Fruit fly (Drosophila melanogaster): ENCODE results near the gene CG7512.

The CG7512 gene

DNA sequence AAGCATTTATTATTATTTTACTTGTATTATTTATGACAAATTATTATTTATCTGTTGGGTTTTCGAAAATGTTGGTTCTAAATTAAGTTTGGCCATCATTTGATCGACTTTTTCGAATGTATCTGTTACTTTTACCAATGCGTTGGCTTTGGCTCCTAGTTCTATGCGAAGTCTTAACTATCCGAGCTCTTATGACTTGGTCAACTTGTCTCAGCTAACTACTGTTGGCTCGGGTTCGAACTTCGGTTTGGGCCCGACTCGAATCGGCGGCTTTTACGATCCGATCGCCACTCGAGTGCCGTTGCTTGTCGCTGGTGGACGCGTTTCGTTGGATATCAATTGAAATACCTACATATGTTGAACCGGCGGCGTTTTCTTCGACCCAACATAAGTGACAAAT, at the start of gene CG7512:
Gene CG7512, plus strand, starts transcription at position 301 of the 400 bp plus-strand sequence.
- no peak for TF ChIP-seq Ets98B (GFP tag; IDR thresholded peaks at IDR 0.05)
- TF ChIP-seq CG10348 (GFP tag; IDR thresholded peaks at IDR 0.05): no peak
- TF ChIP-seq CG9948 (tag; optimal IDR thresholded peaks at IDR 0.05): no peak
- TF ChIP-seq Snoo (tag; optimal IDR thresholded peaks at IDR 0.05): no peak
- no peak for TF ChIP-seq CG34367 (tag; optimal IDR thresholded peaks at IDR 0.05)
- TF ChIP-seq CG13204 (GFP tag; optimal IDR thresholded peaks at IDR 0.05): no peak
- TF ChIP-seq CG12605 (GFP tag; IDR thresholded peaks at IDR 0.05): no peak
- no peak for TF ChIP-seq fd96Ca (GFP tag; IDR thresholded peaks at IDR 0.05)
- TF ChIP-seq Pif1B (GFP tag; optimal IDR thresholded peaks at IDR 0.05): no peak
- TF ChIP-seq CG17806 (tag; optimal IDR thresholded peaks at IDR 0.05): no peak
- TF ChIP-seq EcR (GFP tag; optimal IDR thresholded peaks at IDR 0.05): no peak
- no peak for TF ChIP-seq CG8301 (tag; optimal IDR thresholded peaks at IDR 0.05)
- no peak for TF ChIP-seq Pif1A (GFP tag; optimal IDR thresholded peaks at IDR 0.05)
- no peak for TF ChIP-seq D1 (tag; optimal IDR thresholded peaks at IDR 0.05)
- no peak for TF ChIP-seq CG8159 (tag; optimal IDR thresholded peaks at IDR 0.05)
- no peak for TF ChIP-seq CG15710 (tag; optimal IDR thresholded peaks at IDR 0.05)
- TF ChIP-seq CG32121 (GFP tag; IDR thresholded peaks at IDR 0.05): no peak
- no peak for TF ChIP-seq CG4496 (GFP tag; IDR thresholded peaks at IDR 0.05)
- TF ChIP-seq rn (GFP tag; IDR thresholded peaks at IDR 0.05): no peak

DNA sequence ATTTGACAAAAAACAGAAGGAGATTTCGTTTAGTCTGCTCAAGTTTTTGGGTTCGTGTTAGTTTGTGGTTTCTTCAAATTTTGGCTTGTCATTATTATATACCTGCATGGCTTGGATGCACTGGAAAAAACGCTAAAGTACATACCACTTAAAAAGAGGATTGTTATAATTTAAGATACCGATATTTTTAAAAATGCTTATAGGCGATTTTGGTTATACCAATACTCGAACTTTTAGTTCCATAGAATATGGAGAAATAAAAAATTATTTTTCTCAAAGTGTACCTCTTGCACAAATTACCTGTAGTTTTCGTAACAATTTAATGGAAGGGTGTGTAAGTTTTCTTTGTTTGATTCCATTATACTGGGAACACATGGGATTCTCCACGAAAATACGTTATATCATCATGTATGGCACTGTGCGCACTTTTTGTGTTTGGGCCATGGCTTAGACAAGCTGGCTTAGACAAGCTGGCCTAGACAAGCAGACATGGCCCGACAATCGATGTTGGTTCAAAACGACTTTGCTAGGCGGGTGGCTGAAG, 48.1 kb upstream of the CG7512 start, which contains the start of gene Fum3:
Gene Fum3, minus strand, starts transcription at position 494 of the 544 bp plus-strand sequence.
- TF ChIP-seq Snoo (tag; optimal IDR thresholded peaks at IDR 0.05) (no peak), CG14655 (GFP tag; optimal IDR thresholded peaks at IDR 0.05) (no peak), CG8301 (tag; optimal IDR thresholded peaks at IDR 0.05) (no peak), CG15710 (tag; optimal IDR thresholded peaks at IDR 0.05) (no peak), Pif1A (GFP tag; optimal IDR thresholded peaks at IDR 0.05) (no peak), D1 (tag; optimal IDR thresholded peaks at IDR 0.05) (no peak), CG12605 (GFP tag; IDR thresholded peaks at IDR 0.05) (no peak), Pif1B (GFP tag; optimal IDR thresholded peaks at IDR 0.05) (no peak), CG13204 (GFP tag; optimal IDR thresholded peaks at IDR 0.05) (no peak), CG8159 (tag; optimal IDR thresholded peaks at IDR 0.05) (no peak), EcR (GFP tag; optimal IDR thresholded peaks at IDR 0.05) (no peak), CG17806 (tag; optimal IDR thresholded peaks at IDR 0.05) (no peak), rn (GFP tag; IDR thresholded peaks at IDR 0.05) (no peak), Ets98B (GFP tag; IDR thresholded peaks at IDR 0.05) (no peak), CG34367 (tag; optimal IDR thresholded peaks at IDR 0.05) (no peak), CG10348 (GFP tag; IDR thresholded peaks at IDR 0.05) (no peak), fd96Ca (GFP tag; IDR thresholded peaks at IDR 0.05) (no peak), CG9948 (tag; optimal IDR thresholded peaks at IDR 0.05) (no peak), gl (tag; optimal IDR thresholded peaks at IDR 0.05) (no peak), CG32121 (GFP tag; IDR thresholded peaks at IDR 0.05) (no peak)

DNA sequence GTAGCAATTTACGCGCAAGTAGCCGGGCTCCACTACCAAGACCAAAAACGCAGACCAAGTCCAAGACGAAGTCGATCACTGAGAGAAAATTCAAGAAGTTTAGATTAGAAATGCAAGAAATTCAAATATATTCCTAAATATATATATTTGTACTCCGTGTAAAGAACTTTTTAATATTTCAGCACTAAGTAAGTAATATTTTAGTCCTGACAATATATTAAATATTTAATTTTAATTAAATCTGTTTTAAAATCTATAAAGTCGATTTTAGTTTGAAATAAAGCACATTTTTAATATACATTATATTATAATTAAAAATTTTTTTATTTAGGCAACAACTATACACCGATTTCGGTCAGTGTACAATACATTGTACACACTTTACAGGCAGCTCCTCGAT, 46.5 kb upstream of the CG7512 start:
- TF ChIP-seq CG9948 (tag; optimal IDR thresholded peaks at IDR 0.05) (peak; percentile 56), CG4496 (GFP tag; IDR thresholded peaks at IDR 0.05) (no peak), CG8159 (tag; optimal IDR thresholded peaks at IDR 0.05) (peak; percentile 68), Pif1B (GFP tag; optimal IDR thresholded peaks at IDR 0.05) (no peak), CG14655 (GFP tag; optimal IDR thresholded peaks at IDR 0.05) (peak; percentile 21), EcR (GFP tag; optimal IDR thresholded peaks at IDR 0.05) (no peak), CG17806 (tag; optimal IDR thresholded peaks at IDR 0.05) (peak; percentile 34), CG13204 (GFP tag; optimal IDR thresholded peaks at IDR 0.05) (no peak), rn (GFP tag; IDR thresholded peaks at IDR 0.05) (no peak), CG15710 (tag; optimal IDR thresholded peaks at IDR 0.05) (peak; percentile 45), gl (tag; optimal IDR thresholded peaks at IDR 0.05) (no peak)

DNA sequence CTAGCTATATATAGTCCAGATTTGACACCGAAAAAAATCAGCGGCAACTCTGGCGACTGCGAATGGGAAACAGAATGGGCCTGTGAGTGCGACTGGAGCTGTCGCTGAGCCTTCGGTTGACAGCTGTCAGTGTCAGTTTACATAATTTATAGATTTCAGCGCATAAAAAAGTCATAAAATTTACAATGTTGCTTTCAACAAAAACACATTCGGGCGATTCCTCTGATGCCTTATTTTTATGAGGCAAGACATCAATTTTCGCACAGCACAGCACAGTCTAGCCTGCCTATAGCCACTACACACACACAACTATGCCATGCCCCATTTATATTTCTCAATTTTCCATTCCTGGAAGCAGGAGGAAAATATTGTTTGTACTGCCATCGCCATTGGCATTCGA, 41.1 kb upstream of the CG7512 start:
- TF ChIP-seq CG34367 (tag; optimal IDR thresholded peaks at IDR 0.05) (no peak), gl (tag; optimal IDR thresholded peaks at IDR 0.05) (no peak), fd96Ca (GFP tag; IDR thresholded peaks at IDR 0.05) (no peak), CG15710 (tag; optimal IDR thresholded peaks at IDR 0.05) (no peak), Snoo (tag; optimal IDR thresholded peaks at IDR 0.05) (no peak), CG8159 (tag; optimal IDR thresholded peaks at IDR 0.05) (no peak), CG8301 (tag; optimal IDR thresholded peaks at IDR 0.05) (no peak)

DNA sequence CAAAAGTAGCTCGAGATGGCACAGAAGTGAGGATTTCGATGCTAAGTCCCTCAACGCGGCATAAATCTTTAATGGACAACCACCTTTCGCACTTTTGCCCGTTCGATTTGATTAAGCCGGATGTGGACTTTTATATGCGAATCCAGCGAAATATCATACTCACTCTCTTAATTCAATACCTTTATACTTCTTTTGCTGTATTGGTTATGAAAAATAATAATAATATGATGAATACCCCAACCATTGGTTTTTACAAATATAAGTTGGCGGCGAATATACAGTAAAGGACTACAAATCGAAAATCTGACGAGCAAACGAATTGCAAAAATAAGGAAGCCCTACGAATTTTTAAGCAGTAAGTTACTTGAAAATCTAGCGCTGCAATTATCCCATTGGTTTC, 40.5 kb upstream of the CG7512 start, which contains the start of gene Vha16-3:
Gene Vha16-3, plus strand, starts transcription at position 301 of the 400 bp plus-strand sequence.
- no peak for TF ChIP-seq gl (tag; optimal IDR thresholded peaks at IDR 0.05)
- TF ChIP-seq Snoo (tag; optimal IDR thresholded peaks at IDR 0.05): no peak
- TF ChIP-seq CG8301 (tag; optimal IDR thresholded peaks at IDR 0.05): no peak
- no peak for TF ChIP-seq CG32121 (GFP tag; IDR thresholded peaks at IDR 0.05)
- no peak for TF ChIP-seq CG10348 (GFP tag; IDR thresholded peaks at IDR 0.05)
- no peak for TF ChIP-seq Pif1B (GFP tag; optimal IDR thresholded peaks at IDR 0.05)
- no peak for TF ChIP-seq CG14655 (GFP tag; optimal IDR thresholded peaks at IDR 0.05)

DNA sequence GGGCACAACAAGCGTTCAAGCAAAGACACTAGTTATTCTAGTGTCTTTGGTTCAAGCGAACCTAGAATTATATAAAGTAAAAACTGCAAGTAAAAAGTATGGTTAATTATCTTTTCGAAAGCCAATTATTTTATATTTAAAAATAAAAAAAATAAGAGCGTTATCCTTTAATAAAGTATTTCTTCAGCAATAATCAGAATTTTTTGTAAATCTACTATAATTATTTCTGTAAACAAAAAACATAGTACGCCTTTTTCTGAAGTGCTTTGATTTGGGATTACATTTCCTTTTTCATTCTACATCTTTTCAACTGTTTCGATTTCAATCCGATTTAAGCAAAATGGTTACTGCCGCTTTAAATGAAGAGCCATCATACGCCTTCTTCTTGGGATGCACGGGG, 38.8 kb upstream of the CG7512 start, which contains the start of gene Vha16-2:
Gene Vha16-2, plus strand, starts transcription at position 301 of the 400 bp plus-strand sequence.
- TF ChIP-seq rn (GFP tag; IDR thresholded peaks at IDR 0.05) (no peak), CG13204 (GFP tag; optimal IDR thresholded peaks at IDR 0.05) (no peak), CG10348 (GFP tag; IDR thresholded peaks at IDR 0.05) (no peak), CG17806 (tag; optimal IDR thresholded peaks at IDR 0.05) (no peak), CG15710 (tag; optimal IDR thresholded peaks at IDR 0.05) (no peak), CG12605 (GFP tag; IDR thresholded peaks at IDR 0.05) (no peak), CG4496 (GFP tag; IDR thresholded peaks at IDR 0.05) (no peak), CG8301 (tag; optimal IDR thresholded peaks at IDR 0.05) (no peak), Pif1B (GFP tag; optimal IDR thresholded peaks at IDR 0.05) (no peak), CG34367 (tag; optimal IDR thresholded peaks at IDR 0.05) (no peak), CG8159 (tag; optimal IDR thresholded peaks at IDR 0.05) (no peak), CG32121 (GFP tag; IDR thresholded peaks at IDR 0.05) (no peak), gl (tag; optimal IDR thresholded peaks at IDR 0.05) (no peak), D1 (tag; optimal IDR thresholded peaks at IDR 0.05) (no peak), Ets98B (GFP tag; IDR thresholded peaks at IDR 0.05) (no peak)

Measured in whole organism, pupa.